Fruit fly (Drosophila melanogaster) whole organism, prepupa: ENCODE data around the gene CG9727.

Source experiments
- Blimp-1 ChIP-seq: fragments of 200-800 bp; sonication (Bioruptor generic); optimal IDR thresholded peaks from 3 replicates; lab custom pipeline; 2017; ENCODE audit warnings: missing biosample characterization, missing genetic modification characterization, mild to moderate bottlenecking, moderate library complexity, missing genetic modification reagents
- CG10631 ChIP-seq: fragments of 200-800 bp; sonication (Bioruptor generic); optimal IDR thresholded peaks from 2 replicates; lab custom pipeline; 2016; ENCODE audit warnings: missing biosample characterization, missing genetic modification characterization
- CG10669 ChIP-seq: fragments of 200-800 bp; sonication (Bioruptor generic); optimal IDR thresholded peaks from 3 replicates; lab custom pipeline; 2018; ENCODE audit warnings: missing biosample characterization, mild to moderate bottlenecking, missing genetic modification characterization, moderate library complexity
- CG11294 ChIP-seq: fragments of 200-800 bp; sonication (Bioruptor generic); IDR thresholded peaks from 2 replicates; pipeline ENCODE4 v1.3.6; 2022; ENCODE audit warnings: missing biosample characterization, missing genetic modification characterization
- CG11762 ChIP-seq: fragments of 200-800 bp; sonication (Bioruptor generic); optimal IDR thresholded peaks from 3 replicates; lab custom pipeline; 2016; ENCODE audit warnings: missing biosample characterization, missing genetic modification characterization; ENCODE audit not compliant: insufficient read depth
- CG11902 ChIP-seq: fragments of 200-800 bp; sonication (Bioruptor generic); optimal IDR thresholded peaks from 3 replicates; lab custom pipeline; 2016; ENCODE audit warnings: missing biosample characterization, missing genetic modification characterization
- CG15336 ChIP-seq: fragments of 200-800 bp; sonication (Bioruptor generic); IDR thresholded peaks from 2 replicates; pipeline ENCODE4 v1.3.6; 2022; ENCODE audit warnings: missing biosample characterization, missing genetic modification characterization
- CG1621 ChIP-seq: fragments of 200-800 bp; sonication (Bioruptor generic); optimal IDR thresholded peaks from 3 replicates; lab custom pipeline; 2018; ENCODE audit warnings: missing biosample characterization, mild to moderate bottlenecking, missing genetic modification characterization
- CG3032 ChIP-seq: fragments of 200-800 bp; optimal IDR thresholded peaks from 2 replicates; lab custom pipeline; 2019; ENCODE audit warnings: missing biosample characterization, mild to moderate bottlenecking, missing genetic modification characterization, moderate library complexity
- CG32006 ChIP-seq: fragments of 200-800 bp; sonication (Bioruptor generic); optimal IDR thresholded peaks from 3 replicates; lab custom pipeline; 2017; ENCODE audit warnings: missing biosample characterization, mild to moderate bottlenecking, missing genetic modification characterization
- CG34406 ChIP-seq: fragments of 200-800 bp; sonication (Bioruptor generic); optimal IDR thresholded peaks from 3 replicates; lab custom pipeline; 2016; ENCODE audit warnings: missing biosample characterization, missing genetic modification characterization
- CG3919 ChIP-seq: fragments of 200-800 bp; sonication (Bioruptor generic); optimal IDR thresholded peaks from 3 replicates; lab custom pipeline; 2016; ENCODE audit warnings: missing biosample characterization, missing genetic modification characterization
- CG4318 ChIP-seq: fragments of 200-800 bp; sonication (Bioruptor generic); optimal IDR thresholded peaks from 3 replicates; lab custom pipeline; 2017; ENCODE audit warnings: missing biosample characterization, mild to moderate bottlenecking, missing genetic modification characterization
- CG6276 ChIP-seq: fragments of 200-800 bp; sonication (Bioruptor generic); optimal IDR thresholded peaks from 2 replicates; lab custom pipeline; 2017; ENCODE audit warnings: missing biosample characterization, mild to moderate bottlenecking, missing genetic modification characterization
- CG6854 ChIP-seq: fragments of 200-800 bp; sonication (Bioruptor generic); optimal IDR thresholded peaks from 2 replicates; lab custom pipeline; 2017; ENCODE audit warnings: missing biosample characterization, mild to moderate bottlenecking, missing genetic modification characterization
- CG7368 ChIP-seq: fragments of 200-800 bp; sonication (Bioruptor generic); optimal IDR thresholded peaks from 3 replicates; lab custom pipeline; 2016; ENCODE audit warnings: missing biosample characterization, missing genetic modification characterization
- CG8319 ChIP-seq: fragments of 200-800 bp; sonication (Bioruptor generic); optimal IDR thresholded peaks from 3 replicates; lab custom pipeline; 2016; ENCODE audit warnings: missing biosample characterization, missing genetic modification characterization
- CG8632 ChIP-seq: fragments of 200-800 bp; sonication (Bioruptor generic); optimal IDR thresholded peaks from 3 replicates; lab custom pipeline; 2016; ENCODE audit warnings: missing biosample characterization, missing genetic modification characterization
- Eip75B ChIP-seq: fragments of 200-800 bp; sonication (Bioruptor generic); optimal IDR thresholded peaks from 3 replicates; lab custom pipeline; 2016; ENCODE audit warnings: missing biosample characterization, missing genetic modification characterization
- Eip78C ChIP-seq: fragments of 200-800 bp; sonication (Bioruptor generic); peaks from one replicate; lab custom pipeline; 2016; ENCODE audit warnings: missing biosample characterization, missing genetic modification characterization
- Eip93F ChIP-seq: fragments of 200-800 bp; sonication (Bioruptor generic); optimal IDR thresholded peaks from 2 replicates; lab custom pipeline; 2016; ENCODE audit warnings: missing biosample characterization, mild to moderate bottlenecking, missing genetic modification characterization
- Ets21C ChIP-seq: fragments of 200-800 bp; sonication (Bioruptor generic); optimal IDR thresholded peaks from 3 replicates; lab custom pipeline; 2016; ENCODE audit warnings: missing biosample characterization, missing genetic modification characterization
- Hr38 ChIP-seq: sonication (Bioruptor generic); optimal IDR thresholded peaks from 2 replicates; lab custom pipeline; 2016; ENCODE audit warnings: missing biosample characterization, missing genetic modification characterization
- Hr4 ChIP-seq: fragments of 200-800 bp; sonication (Bioruptor generic); optimal IDR thresholded peaks from 3 replicates; lab custom pipeline; 2016; ENCODE audit warnings: missing biosample characterization, missing genetic modification characterization
- Lpt ChIP-seq: fragments of 200-800 bp; sonication (Bioruptor generic); optimal IDR thresholded peaks from 3 replicates; lab custom pipeline; 2016; ENCODE audit warnings: missing biosample characterization, missing genetic modification characterization
- Met ChIP-seq: fragments of 200-800 bp; sonication (Bioruptor generic); optimal IDR thresholded peaks from 3 replicates; lab custom pipeline; 2016; ENCODE audit warnings: missing biosample characterization, missing genetic modification characterization
- Smox ChIP-seq: fragments of 200-800 bp; sonication (Bioruptor generic); optimal IDR thresholded peaks from 3 replicates; lab custom pipeline; 2016; ENCODE audit warnings: missing biosample characterization, missing genetic modification characterization
- Sox102F ChIP-seq: fragments of 200-800 bp; sonication (Bioruptor generic); optimal IDR thresholded peaks from 2 replicates; lab custom pipeline; 2016; ENCODE audit warnings: missing biosample characterization, mild to moderate bottlenecking, missing genetic modification characterization
- Sox15 ChIP-seq: fragments of 200-800 bp; sonication (Bioruptor generic); optimal IDR thresholded peaks from 3 replicates; lab custom pipeline; 2016; ENCODE audit warnings: missing biosample characterization, missing genetic modification characterization
- achi ChIP-seq: fragments of 200-800 bp; sonication (Bioruptor generic); optimal IDR thresholded peaks from 3 replicates; lab custom pipeline; 2016; ENCODE audit warnings: missing biosample characterization, missing genetic modification characterization
- cyc ChIP-seq: fragments of 200-800 bp; sonication (Bioruptor generic); optimal IDR thresholded peaks from 3 replicates; lab custom pipeline; 2016; ENCODE audit warnings: missing biosample characterization, missing genetic modification characterization
- dac ChIP-seq: fragments of 200-800 bp; sonication (Bioruptor generic); optimal IDR thresholded peaks from 2 replicates; lab custom pipeline; 2017; ENCODE audit warnings: missing biosample characterization, mild to moderate bottlenecking, missing genetic modification characterization
- dsx ChIP-seq: fragments of 200-800 bp; optimal IDR thresholded peaks from 3 replicates; lab custom pipeline; 2019; ENCODE audit warnings: missing biosample characterization, mild to moderate bottlenecking, missing genetic modification characterization, moderate library complexity; ENCODE audit not compliant: poor library complexity, severe bottlenecking
- eg ChIP-seq: fragments of 200-800 bp; sonication (Bioruptor generic); IDR thresholded peaks from 3 replicates; pipeline ENCODE4 v1.3.6; 2022; ENCODE audit warnings: missing biosample characterization, missing genetic modification characterization
- esn ChIP-seq: fragments of 200-800 bp; sonication (Bioruptor generic); optimal IDR thresholded peaks from 2 replicates; lab custom pipeline; 2016; ENCODE audit warnings: missing biosample characterization, mild to moderate bottlenecking, missing genetic modification characterization, moderate library complexity
- fd85E ChIP-seq: fragments of 200-800 bp; sonication (Bioruptor generic); optimal IDR thresholded peaks from 3 replicates; lab custom pipeline; 2016; ENCODE audit warnings: missing biosample characterization, missing genetic modification characterization
- fkh ChIP-seq: fragments of 200-800 bp; sonication (Bioruptor generic); optimal IDR thresholded peaks from 3 replicates; lab custom pipeline; 2017; ENCODE audit warnings: missing biosample characterization, mild to moderate bottlenecking, missing genetic modification characterization, moderate library complexity
- net ChIP-seq: fragments of 200-800 bp; sonication (Bioruptor generic); optimal IDR thresholded peaks from 3 replicates; lab custom pipeline; 2016; ENCODE audit warnings: missing biosample characterization, missing genetic modification characterization
- pdm3 ChIP-seq: fragments of 200-800 bp; sonication (Bioruptor generic); optimal IDR thresholded peaks from 3 replicates; lab custom pipeline; 2016; ENCODE audit warnings: missing biosample characterization, missing genetic modification characterization
- salr ChIP-seq, 2 experiments: fragments of 200-800 bp; sonication (Bioruptor generic); optimal IDR thresholded peaks; 3 replicates each; lab custom pipeline; 2016 to 2018; ENCODE audit warnings: missing biosample characterization in 2 of 2, missing genetic modification characterization in 2 of 2, mild to moderate bottlenecking in 1 of 2
- spab ChIP-seq: fragments of 200-800 bp; sonication (Bioruptor generic); optimal IDR thresholded peaks from 2 replicates; lab custom pipeline; 2017; ENCODE audit warnings: missing biosample characterization, mild to moderate bottlenecking, missing genetic modification characterization, missing genetic modification reagents
- ss ChIP-seq, 2 experiments: fragments of 200-800 bp; sonication (Bioruptor generic); optimal IDR thresholded peaks; 2 replicates in 1 of 2; 3 replicates in 1 of 2; lab custom pipeline; 2017 to 2018; ENCODE audit warnings: mild to moderate bottlenecking in 2 of 2, missing biosample characterization in 2 of 2, missing genetic modification characterization in 2 of 2, moderate library complexity in 1 of 2
- svp ChIP-seq: fragments of 200-800 bp; sonication (Bioruptor generic); peaks from one replicate; lab custom pipeline; 2016; ENCODE audit warnings: missing biosample characterization, missing genetic modification characterization
- vri ChIP-seq: fragments of 200-800 bp; sonication (Bioruptor generic); optimal IDR thresholded peaks from 3 replicates; lab custom pipeline; 2016; ENCODE audit warnings: missing biosample characterization, mild to moderate bottlenecking, missing genetic modification characterization

CG9727 gene

dm6 chr3R:6432784-6433469 lies 23.5 kb downstream of the CG9727 start:
- no peak for TF ChIP-seq Hr4 (GFP tag; lab: Kevin White, UChicago)
- 0 out of 3 replicates have a peak, but pooled peaks have one; percentile 18 for TF ChIP-seq eg (GFP tag; lab: Robert Waterston, UW)
- TF ChIP-seq cyc (GFP tag; lab: Kevin White, UChicago) = no peak
- TF ChIP-seq CG11902 (GFP tag; lab: Kevin White, UChicago) = no peak
- TF ChIP-seq Smox = no peak
- TF ChIP-seq CG6854 (GFP tag; lab: Kevin White, UChicago) = no peak
- TF ChIP-seq Blimp-1 (GFP tag; lab: Kevin White, UChicago) = no peak
- TF ChIP-seq fd85E (GFP tag; lab: Kevin White, UChicago) = no peak
- TF ChIP-seq CG3032 (tag; lab: Kevin White, UChicago) = no peak
- no peak for TF ChIP-seq Eip93F
- no peak for TF ChIP-seq salr (GFP tag; optimal IDR thresholded peaks at IDR 0.05; lab: Kevin White, UChicago)
- no peak for TF ChIP-seq achi (GFP tag; lab: Kevin White, UChicago)
- TF ChIP-seq CG8632 (GFP tag; lab: Kevin White, UChicago) = no peak
- no peak for TF ChIP-seq pdm3
- TF ChIP-seq CG4318 (GFP tag; lab: Kevin White, UChicago) = no peak
- TF ChIP-seq Eip75B (GFP tag; lab: Kevin White, UChicago) = no peak
- TF ChIP-seq CG11294 (GFP tag; lab: Robert Waterston, UW) = no peak
- no peak for TF ChIP-seq CG8319
- no peak for TF ChIP-seq dac (GFP tag; lab: Kevin White, UChicago)
- TF ChIP-seq esn = peak; percentile 14
- no peak for TF ChIP-seq CG34406 (GFP tag; lab: Kevin White, UChicago)
- TF ChIP-seq Met (GFP tag; lab: Kevin White, UChicago) = no peak
- no peak for TF ChIP-seq CG10631 (GFP tag; lab: Kevin White, UChicago)
- no peak for TF ChIP-seq net (GFP tag; lab: Kevin White, UChicago)
- TF ChIP-seq CG15336 (GFP tag; lab: Robert Waterston, UW) = no peak
- TF ChIP-seq CG11762 (GFP tag; lab: Kevin White, UChicago) = no peak
- TF ChIP-seq vri (GFP tag; lab: Kevin White, UChicago) = peak; percentile 84
- TF ChIP-seq Ets21C (GFP tag; lab: Kevin White, UChicago) = no peak
- peak; percentile 45 for TF ChIP-seq Eip78C (GFP tag; lab: Kevin White, UChicago)
- no peak for TF ChIP-seq CG7368 (GFP tag; lab: Kevin White, UChicago)
- TF ChIP-seq CG1621 (tag; lab: Kevin White, UChicago) = no peak
- no peak for TF ChIP-seq CG3919 (GFP tag; lab: Kevin White, UChicago)
- no peak for TF ChIP-seq CG32006
- no peak for TF ChIP-seq CG6276 (GFP tag; lab: Kevin White, UChicago)
- no peak for TF ChIP-seq CG10669 (GFP tag; lab: Kevin White, UChicago)

- TF ChIP-seq Sox102F (GFP tag; lab: Kevin White, UChicago) (no peak), Met (GFP tag; lab: Kevin White, UChicago) (no peak), salr (GFP tag; optimal IDR thresholded peaks at IDR 0.05; lab: Kevin White, UChicago) (no peak), fd85E (GFP tag; lab: Kevin White, UChicago) (no peak), Lpt (GFP tag; lab: Kevin White, UChicago) (no peak), CG11294 (GFP tag; lab: Robert Waterston, UW) (no peak)
Measured at dm6 chr3R:6432321-6432720, 24.2 kb downstream of the CG9727 start.

dm6 chr3R:6430206-6430605 lies 26.3 kb downstream of the CG9727 start:
- TF ChIP-seq Sox15 (GFP tag; lab: Kevin White, UChicago) (no peak), fkh (peak; percentile 27), CG34406 (GFP tag; lab: Kevin White, UChicago) (no peak), eg (GFP tag; lab: Robert Waterston, UW) (peak; percentile 21; the same call in 1 of the 3 replicates), achi (GFP tag; lab: Kevin White, UChicago) (no peak), dac (GFP tag; lab: Kevin White, UChicago) (no peak), spab (GFP tag; lab: Kevin White, UChicago) (no peak), ss (GFP tag; optimal IDR thresholded peaks at IDR 0.05; lab: Kevin White, UChicago) (peak in 1 of 2 experiments; percentile 31), svp (GFP tag; lab: Kevin White, UChicago) (no peak), Hr38 (GFP tag; lab: Kevin White, UChicago) (no peak), dsx (no peak), CG11762 (GFP tag; lab: Kevin White, UChicago) (no peak), CG10669 (GFP tag; lab: Kevin White, UChicago) (no peak)
- TF ChIP-seq, all 60 proteins: peak for 3
